Worm (Caenorhabditis elegans): Measurements from ENCODE around the gene dmsr-10.

ce11 chrV:6806340-6806739 is 4.6 kb upstream of the dmsr-10 start, which contains the start of gene dmsr-12:
- TF ChIP-seq zag-1 (tag; optimal IDR thresholded peaks at IDR 0.05) (no peak), nhr-77 (tag; optimal IDR thresholded peaks at IDR 0.05) (no peak), ama-1 (optimal IDR thresholded peaks at IDR 0.05) (no peak), nhr-25 (tag; optimal IDR thresholded peaks at IDR 0.05) (no peak), nhr-237 (tag; optimal IDR thresholded peaks at IDR 0.05) (no peak), daf-12 (tag; optimal IDR thresholded peaks at IDR 0.05) (no peak), aly-2 (tag; optimal IDR thresholded peaks at IDR 0.05) (no peak), pha-4 (tag; optimal IDR thresholded peaks at IDR 0.05) (no peak), ceh-82 (tag; optimal IDR thresholded peaks at IDR 0.05) (no peak), lin-39 (tag; optimal IDR thresholded peaks at IDR 0.05) (no peak)

Data from whole organism, L3 larva.